Fruit fly (Drosophila melanogaster): ENCODE results near the gene pad.
A peak's percentile ranks its signal among the peaks of the same experiment; 100 is the strongest.

Gene pad

DNA sequence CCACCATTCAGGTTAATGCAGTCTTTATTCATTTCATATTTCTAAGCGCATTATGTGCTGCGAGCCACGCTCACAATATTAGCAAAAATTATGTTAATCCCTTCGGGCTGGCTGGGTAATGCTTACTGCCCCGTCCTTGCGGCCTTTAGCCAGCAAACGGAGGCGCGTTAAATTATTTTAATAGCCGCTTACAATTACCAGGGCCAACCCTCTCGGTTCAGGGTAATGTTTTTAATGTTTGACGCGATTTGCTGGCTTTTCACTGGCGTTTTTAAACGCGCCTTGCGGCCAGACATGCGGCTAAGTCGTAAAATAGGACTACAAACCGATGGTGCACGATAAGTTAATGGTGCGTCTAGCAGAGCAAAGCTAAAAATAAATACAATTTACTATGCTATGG is 7.3 kb upstream of the pad start:
- TF ChIP-seq CG8478 (optimal IDR thresholded peaks at IDR 0.05) (no peak), CTCF (optimal IDR thresholded peaks at IDR 0.05) (no peak)

DNA sequence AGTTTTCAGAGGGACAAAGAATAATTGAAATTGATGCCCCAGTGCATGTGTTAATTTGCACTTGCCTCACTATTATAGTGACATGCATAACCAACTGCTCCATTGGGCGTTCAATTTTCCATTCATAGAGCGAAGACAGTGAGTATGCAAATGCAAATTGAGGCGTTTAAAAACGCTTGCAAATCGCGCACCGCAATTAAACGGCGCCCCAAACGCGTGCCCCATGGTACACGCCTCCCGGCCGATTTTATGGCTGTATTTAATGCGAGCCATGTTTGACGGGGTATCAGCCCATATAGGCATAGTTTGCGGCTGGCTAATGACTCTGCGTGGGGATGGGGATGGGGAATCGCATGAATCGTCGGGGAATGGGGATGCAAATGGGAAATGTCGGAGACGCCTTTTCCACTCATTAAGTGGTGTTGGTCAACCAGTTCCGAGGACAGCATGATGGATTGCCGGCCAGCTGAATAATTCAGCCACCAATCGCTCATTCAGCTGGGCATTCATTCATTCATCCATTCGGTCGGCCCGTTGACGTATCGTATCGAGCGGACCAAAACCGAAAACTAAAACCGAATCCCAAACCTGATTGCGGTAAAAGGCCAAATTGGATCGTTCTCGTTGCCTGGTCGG is 6.6 kb upstream of the pad start:
- TF ChIP-seq CTCF (optimal IDR thresholded peaks at IDR 0.05) (no peak), CG8478 (optimal IDR thresholded peaks at IDR 0.05) (no peak)

DNA sequence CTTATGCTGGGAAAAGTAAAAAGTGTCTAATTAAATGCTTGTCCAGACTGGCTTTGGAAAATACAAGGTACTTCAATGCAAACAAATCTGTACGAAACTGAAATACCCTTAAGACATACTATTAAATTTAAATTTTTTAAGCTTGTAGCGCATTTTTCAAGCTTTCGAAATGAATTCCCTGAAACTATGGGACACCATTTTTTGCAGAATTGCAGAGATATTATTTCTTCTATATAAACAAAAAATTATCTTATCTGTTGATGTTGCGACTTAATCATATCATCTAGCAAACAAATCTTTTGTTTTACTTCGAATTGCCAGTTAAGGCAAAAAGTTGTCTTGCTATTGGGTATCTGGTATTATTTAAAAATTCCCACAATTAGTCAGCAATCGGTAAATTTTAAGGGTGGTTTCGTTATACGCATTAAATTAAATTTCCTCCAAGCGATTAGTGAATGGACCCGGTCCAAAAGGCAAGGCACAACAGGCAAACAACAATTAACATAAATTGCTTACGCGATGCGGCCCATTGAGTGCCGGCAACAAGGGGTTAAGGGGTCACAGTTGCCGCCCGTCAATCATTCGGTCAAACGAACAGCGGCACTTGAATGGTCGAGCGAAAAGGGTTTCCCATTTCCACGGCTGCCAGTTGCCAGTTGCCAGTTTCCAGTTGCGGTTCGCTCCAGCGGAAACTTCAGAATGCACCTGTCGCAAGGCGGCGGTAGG is 5.6 kb upstream of the pad start:
- no peak for TF ChIP-seq CTCF (optimal IDR thresholded peaks at IDR 0.05)

DNA sequence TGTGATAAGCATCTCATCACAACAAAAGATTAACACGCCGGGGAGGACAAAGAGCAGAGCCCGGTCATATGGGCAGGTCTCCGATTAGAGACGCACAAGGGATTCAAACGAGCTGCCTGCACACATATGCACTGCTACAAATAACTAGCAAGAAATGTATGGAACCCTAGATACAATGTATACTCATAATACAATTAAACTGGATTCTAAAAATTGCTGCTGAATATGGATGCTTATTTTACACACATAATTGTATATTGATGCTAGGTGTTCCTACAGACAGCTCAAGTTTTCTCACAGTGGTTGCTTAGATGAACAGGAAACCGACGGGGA is 5.1 kb upstream of the pad start:
- TF ChIP-seq CTCF (optimal IDR thresholded peaks at IDR 0.05) = no peak
- no peak for TF ChIP-seq CG8478 (optimal IDR thresholded peaks at IDR 0.05)

DNA sequence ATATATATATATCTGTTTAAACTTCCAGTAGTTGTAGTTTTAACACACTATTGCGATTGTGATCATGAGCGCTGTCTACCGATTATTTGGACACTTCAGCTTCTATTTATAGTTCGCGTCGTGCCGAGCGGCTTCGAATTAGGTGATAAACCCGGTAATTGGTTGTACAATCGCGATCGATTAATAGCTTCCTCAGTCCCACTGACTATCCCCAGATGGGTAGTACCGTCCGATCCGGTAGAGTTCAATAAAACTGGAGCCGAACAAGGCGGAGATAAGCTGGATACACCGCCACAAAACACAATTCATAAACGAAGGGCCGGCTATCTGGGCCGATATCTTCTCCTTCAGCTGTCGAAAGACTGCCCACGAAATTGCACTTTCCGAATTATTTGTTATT is 4.3 kb upstream of the pad start:
- TF ChIP-seq CTCF (optimal IDR thresholded peaks at IDR 0.05) (no peak), CG8478 (optimal IDR thresholded peaks at IDR 0.05) (no peak)

DNA sequence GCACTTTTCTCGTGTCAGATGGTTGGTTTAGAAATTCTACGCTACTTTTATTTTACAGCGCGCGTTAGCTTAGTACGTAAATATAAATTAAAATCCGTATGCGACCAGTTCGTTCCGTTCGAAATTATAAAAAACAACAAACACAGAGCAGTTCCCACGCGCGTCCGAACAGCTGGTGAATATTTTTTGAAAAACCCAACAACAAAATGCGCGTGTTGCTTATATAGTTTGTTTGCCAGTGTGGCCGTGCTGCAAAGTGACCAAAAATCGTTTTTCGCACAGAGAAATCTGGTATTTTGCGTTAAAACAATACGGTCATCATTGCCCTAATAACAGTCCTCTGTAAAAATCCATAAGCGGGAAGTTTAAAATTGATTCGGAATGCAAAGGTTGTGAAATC is 3.8 kb upstream of the pad start:
- TF ChIP-seq CG8478 (optimal IDR thresholded peaks at IDR 0.05) (no peak), CTCF (optimal IDR thresholded peaks at IDR 0.05) (peak in 1 of 2 experiments; percentile 8)

DNA sequence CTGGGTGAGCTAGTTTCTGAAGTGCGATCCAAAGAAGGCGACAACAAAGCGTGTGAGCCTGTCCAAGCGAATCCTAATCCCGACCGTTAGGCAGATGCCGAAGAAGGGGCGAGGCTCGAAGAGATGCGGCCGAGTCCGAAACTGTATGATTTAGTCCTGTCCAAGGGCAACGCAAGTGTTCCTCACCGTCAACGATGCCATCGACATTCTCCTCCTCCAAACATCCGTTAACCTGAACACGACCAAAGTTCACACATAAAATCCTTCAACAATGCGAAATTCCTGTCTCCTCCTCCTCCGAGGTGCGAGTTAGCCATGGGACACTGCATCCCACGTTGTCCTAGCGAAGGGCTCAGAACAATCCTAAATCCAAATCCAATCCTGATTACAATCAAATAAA is 2.6 kb upstream of the pad start, which contains the start of gene Sulf1:
Sulf1 (minus strand) TSS at position 101 of the 400 bp plus-strand sequence.
- TF ChIP-seq CG8478 (optimal IDR thresholded peaks at IDR 0.05) (no peak), CTCF (optimal IDR thresholded peaks at IDR 0.05) (no peak)

DNA sequence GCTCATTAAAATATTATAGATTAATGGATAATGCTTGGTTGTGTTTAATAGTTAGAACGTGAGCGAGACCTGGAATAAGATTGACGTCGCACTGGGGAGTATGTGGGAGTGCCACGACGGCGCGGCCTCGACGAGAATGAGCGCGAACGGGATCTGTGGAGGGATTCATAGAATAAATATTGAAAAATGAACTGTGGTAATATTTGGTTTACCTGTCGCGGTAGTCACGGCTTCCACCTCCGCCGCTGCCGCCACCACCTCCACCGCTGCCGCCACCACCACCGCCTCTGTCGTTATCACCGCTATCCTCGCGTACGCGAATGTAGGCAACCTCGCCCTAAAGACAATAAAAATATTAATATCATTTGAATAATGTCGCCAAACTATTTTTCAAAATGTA is 1.5 kb upstream of the pad start:
- TF ChIP-seq CG8478 (optimal IDR thresholded peaks at IDR 0.05) = no peak
- TF ChIP-seq CTCF (optimal IDR thresholded peaks at IDR 0.05) = no peak

DNA sequence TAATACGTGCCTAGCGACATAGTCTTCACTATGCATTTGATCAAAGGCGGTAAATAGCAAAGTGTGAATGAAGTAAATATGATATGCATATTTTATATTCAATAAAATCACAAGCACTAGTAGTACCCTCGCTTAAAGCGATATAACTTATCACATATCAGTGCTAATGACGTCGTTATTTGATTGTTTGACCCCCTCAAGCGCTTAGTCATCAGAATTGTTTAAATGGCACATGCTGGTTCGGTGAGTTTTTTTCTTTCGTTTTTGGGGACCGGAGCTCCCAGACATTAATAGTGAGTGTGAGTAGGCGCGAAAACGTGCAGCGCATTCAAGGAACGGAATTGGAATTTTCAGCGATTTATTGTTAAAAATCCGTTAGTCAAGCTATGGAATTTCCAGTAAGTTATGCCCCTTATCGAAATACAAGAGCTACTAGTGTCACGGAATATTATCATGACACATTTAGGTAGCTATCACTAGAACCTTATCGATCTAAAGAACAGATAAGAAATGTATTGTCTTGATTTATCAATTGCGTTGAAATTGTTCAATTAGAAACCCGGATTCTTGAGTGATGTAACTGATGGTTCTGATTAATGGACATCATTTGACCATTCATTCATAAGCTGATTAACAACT is 5.6 kb downstream of the pad start:
- no peak for TF ChIP-seq CG8478 (optimal IDR thresholded peaks at IDR 0.05)
- TF ChIP-seq CTCF (optimal IDR thresholded peaks at IDR 0.05) = no peak

DNA sequence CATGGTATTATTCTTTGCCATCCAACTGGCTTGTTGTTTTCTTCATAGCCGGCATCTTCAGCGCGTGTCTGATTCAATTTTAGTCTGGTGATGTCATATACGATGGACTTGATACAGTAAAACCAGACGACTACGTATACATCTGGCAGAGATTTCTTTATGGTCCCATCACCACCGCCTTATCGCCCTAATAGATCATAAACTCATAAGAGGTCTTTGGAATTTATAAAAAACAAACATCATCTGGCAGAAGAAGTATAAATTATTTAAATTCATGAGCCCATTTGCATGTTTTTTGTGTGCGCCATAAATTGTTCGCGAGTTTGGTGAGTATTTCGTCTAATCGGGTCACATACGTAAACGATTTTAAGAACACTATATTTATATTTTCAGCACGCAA is 6.2 kb downstream of the pad start:
- no peak for TF ChIP-seq CG8478 (optimal IDR thresholded peaks at IDR 0.05)
- TF ChIP-seq CTCF (optimal IDR thresholded peaks at IDR 0.05) = no peak

DNA sequence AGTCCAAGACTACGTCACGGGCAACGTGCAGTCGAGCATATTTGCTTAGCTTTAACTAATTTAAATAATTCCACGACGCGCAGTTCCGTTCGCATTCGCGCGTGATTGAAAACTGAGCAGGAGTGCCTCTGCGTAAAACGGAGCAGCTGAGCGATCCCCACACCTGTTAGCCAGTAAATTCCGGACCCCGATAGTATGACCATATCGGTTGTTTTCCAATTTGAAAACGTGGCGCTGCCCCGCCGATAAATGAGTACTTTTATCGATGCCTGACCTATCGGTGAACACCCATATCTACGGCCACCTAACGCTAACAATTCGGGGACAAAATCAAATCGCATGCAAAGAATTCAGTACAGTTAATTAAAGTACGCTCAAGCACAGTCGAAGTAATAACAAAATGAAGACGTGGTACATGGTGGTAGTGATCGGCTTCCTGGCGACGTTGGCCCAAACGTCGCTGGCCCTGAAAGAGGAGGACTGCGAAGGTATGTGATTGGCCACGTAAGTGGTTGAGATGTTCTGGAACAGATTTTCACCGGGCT is 7.1 kb downstream of the pad start, which contains the start of the genes CG14879 and Manf:
CG14879 (minus strand) TSS at position 116 of the 545 bp plus-strand sequence.
Manf (plus strand) TSS at position 294 of the 545 bp plus-strand sequence.
- TF ChIP-seq CTCF (optimal IDR thresholded peaks at IDR 0.05) = peak; percentile 24 to 38
- TF ChIP-seq CG8478 (optimal IDR thresholded peaks at IDR 0.05) = no peak

DNA sequence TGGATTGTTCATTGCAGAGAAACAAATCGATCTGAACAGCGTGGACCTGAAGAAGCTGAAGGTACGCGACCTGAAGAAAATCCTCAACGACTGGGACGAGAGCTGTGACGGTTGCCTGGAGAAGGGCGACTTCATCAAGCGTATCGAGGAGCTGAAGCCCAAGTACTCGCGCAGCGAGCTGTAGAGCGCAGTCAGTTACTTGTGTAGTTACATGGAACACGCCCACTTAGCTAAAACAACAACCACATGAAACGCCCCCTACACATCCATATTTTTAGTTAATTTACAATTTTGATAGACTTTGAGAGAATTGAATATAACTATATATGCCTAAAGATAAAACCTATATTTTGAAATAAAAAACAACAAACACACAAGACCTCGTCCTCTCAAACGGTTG is 8.3 kb downstream of the pad start:
- TF ChIP-seq CG8478 (optimal IDR thresholded peaks at IDR 0.05) (no peak), CTCF (optimal IDR thresholded peaks at IDR 0.05) (peak; percentile 25 to 57)

DNA sequence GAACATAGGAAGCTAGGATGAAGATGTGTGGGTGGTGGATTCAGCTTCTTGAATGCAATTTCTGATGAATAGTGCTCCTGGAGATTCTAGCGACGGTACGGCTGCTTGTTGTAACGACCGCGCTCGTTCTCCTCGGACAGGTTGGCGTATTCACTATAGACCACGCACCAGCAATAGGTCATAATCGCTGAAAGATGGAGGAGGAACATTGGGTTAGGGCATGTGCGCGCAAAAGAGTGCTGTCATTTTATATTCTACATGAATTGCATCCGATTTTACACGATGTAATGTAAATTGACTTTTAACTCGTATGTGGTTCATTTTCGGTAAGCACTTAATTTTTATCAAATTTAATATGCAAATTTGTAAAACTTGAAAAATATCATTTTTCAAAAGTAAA is 8.9 kb downstream of the pad start:
- TF ChIP-seq CG8478 (optimal IDR thresholded peaks at IDR 0.05) = no peak
- peak; percentile 83 to 87 for TF ChIP-seq CTCF (optimal IDR thresholded peaks at IDR 0.05)

DNA sequence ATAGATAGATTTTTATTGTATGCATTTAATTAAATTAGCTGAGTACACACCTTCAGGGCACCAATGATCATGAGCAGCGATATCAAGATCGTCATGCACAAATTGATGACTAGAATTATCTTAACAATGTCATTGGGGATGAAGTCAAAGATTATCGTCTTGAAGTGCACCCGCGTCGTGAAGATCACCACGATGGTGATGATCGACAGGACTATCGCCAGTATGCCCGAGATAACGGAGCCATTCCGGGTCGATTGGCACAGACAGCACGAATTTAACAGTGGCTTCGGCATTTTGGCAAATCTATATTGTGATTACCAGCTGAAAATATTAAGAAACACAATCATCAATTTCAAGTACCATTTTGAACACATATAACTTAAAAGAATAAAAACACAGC is 9.9 kb downstream of the pad start:
- no peak for TF ChIP-seq CTCF (optimal IDR thresholded peaks at IDR 0.05)

DNA sequence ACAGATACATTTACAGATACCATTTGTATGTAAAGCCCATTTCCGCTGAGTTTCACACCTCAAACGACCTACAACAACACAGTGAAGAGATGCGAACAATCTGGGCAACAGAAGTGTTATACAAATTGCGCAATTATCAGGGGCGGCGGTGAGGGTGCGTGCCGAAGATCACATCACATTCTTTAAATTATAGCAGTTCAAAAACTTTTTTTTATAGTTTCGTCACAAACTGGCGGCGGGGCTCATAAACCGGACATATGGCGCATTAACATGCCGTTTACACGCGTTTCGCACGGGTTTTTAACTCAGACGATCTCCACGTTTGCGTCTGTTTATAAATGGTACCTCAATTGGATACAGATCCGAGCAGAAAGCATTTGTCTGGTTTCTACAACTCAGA is 11.1 kb downstream of the pad start:
- no peak for TF ChIP-seq CG8478 (optimal IDR thresholded peaks at IDR 0.05)
- no peak for TF ChIP-seq CTCF (optimal IDR thresholded peaks at IDR 0.05)

DNA sequence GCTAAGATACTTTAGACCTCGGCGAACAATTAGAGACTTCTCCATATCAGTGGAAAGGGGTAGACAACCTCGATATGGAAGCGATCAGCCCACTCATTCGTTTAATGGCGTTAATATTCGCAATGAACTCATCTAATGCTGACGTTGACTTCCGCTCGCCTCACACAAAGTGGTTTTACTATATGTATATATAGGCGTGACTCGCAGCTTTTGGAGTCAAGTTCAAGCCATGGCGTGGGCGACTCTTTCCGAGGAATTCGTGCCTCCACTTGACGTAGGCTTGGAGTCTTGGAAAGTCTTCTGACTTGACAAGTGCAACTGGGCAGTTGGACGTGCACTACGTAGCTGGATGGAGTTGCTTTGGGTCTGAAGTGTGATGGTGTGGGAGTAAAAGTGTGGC is 11.6 kb downstream of the pad start:
- TF ChIP-seq CG8478 (optimal IDR thresholded peaks at IDR 0.05) (no peak), CTCF (optimal IDR thresholded peaks at IDR 0.05) (no peak)
